Fruit fly (Drosophila melanogaster) whole organism, embryonic: Measurements from ENCODE around the gene Mocs2B.

Experiments
- CG11504 ChIP-seq: fragments of 200-800 bp; sonication (Bioruptor generic); optimal IDR thresholded peaks from 3 replicates; lab custom pipeline; 2019; ENCODE audit warnings: missing biosample characterization, mild to moderate bottlenecking, missing genetic modification characterization, moderate library complexity
- CG11695 ChIP-seq: fragments of 200-800 bp; sonication (Bioruptor generic); IDR thresholded peaks from 3 replicates; pipeline ENCODE4 v1.3.6; 2022; ENCODE audit warnings: missing biosample characterization, missing genetic modification characterization
- CG12659 ChIP-seq: fragments of 200-800 bp; sonication (Bioruptor generic); optimal IDR thresholded peaks from 3 replicates; lab custom pipeline; 2017; ENCODE audit warnings: mild to moderate bottlenecking, missing biosample characterization, missing genetic modification reagents, missing genetic modification characterization
- CG14441 ChIP-seq: fragments of 200-800 bp; sonication (Bioruptor generic); IDR thresholded peaks from 2 replicates; pipeline ENCODE4 v1.3.6; 2022; ENCODE audit warnings: missing biosample characterization, missing genetic modification characterization
- CG15073 ChIP-seq: fragments of 200-800 bp; sonication (Bioruptor generic); optimal IDR thresholded peaks from 2 replicates; lab custom pipeline; 2016; ENCODE audit warnings: missing biosample characterization, missing genetic modification characterization
- CG15479 ChIP-seq: fragments of 200-800 bp; sonication (Bioruptor generic); optimal IDR thresholded peaks from 3 replicates; lab custom pipeline; 2019; ENCODE audit warnings: missing biosample characterization, mild to moderate bottlenecking, missing genetic modification characterization, moderate library complexity
- CG1647 ChIP-seq: fragments of 200-800 bp; sonication (Bioruptor generic); optimal IDR thresholded peaks from 3 replicates; lab custom pipeline; 2016; ENCODE audit warnings: missing biosample characterization, missing genetic modification characterization
- CG16813 ChIP-seq: fragments of 200-800 bp; sonication (Bioruptor generic); IDR thresholded peaks from 3 replicates; pipeline ENCODE4 v1.3.6; 2022; ENCODE audit warnings: missing biosample characterization, missing genetic modification characterization; ENCODE audit not compliant: partially characterized antibody
- CG17361 ChIP-seq: fragments of 200-800 bp; sonication (Bioruptor generic); IDR thresholded peaks from 3 replicates; pipeline ENCODE4 v1.3.6; 2022; ENCODE audit warnings: missing biosample characterization, missing genetic modification characterization
- CG1792 ChIP-seq: fragments of 200-800 bp; sonication (Bioruptor generic); optimal IDR thresholded peaks from 2 replicates; lab custom pipeline; 2016; ENCODE audit warnings: missing biosample characterization, missing genetic modification characterization
- CG18011 ChIP-seq: fragments of 200-800 bp; sonication (Bioruptor generic); optimal IDR thresholded peaks from 2 replicates; lab custom pipeline; 2017; ENCODE audit warnings: missing biosample characterization, missing genetic modification characterization, mild to moderate bottlenecking, moderate library complexity, missing genotype
- CG1832 ChIP-seq: fragments of 200-800 bp; sonication (Bioruptor generic); optimal IDR thresholded peaks from 2 replicates; lab custom pipeline; 2017; ENCODE audit warnings: missing biosample characterization, mild to moderate bottlenecking, missing genetic modification characterization, inconsistent platforms
- CG31441 ChIP-seq: fragments of 200-800 bp; sonication (Bioruptor generic); IDR thresholded peaks from 2 replicates; pipeline ENCODE4 v1.3.6; 2022; ENCODE audit warnings: missing biosample characterization, missing genetic modification characterization
- CG3281 ChIP-seq: fragments of 200-800 bp; sonication (Bioruptor generic); optimal IDR thresholded peaks from 3 replicates; lab custom pipeline; 2017; ENCODE audit warnings: missing biosample characterization, mild to moderate bottlenecking, missing genetic modification characterization
- CG6791 ChIP-seq: fragments of 200-800 bp; sonication (Bioruptor generic); IDR thresholded peaks from 3 replicates; pipeline ENCODE4 v1.3.6; 2022; ENCODE audit warnings: missing biosample characterization, missing genetic modification characterization; ENCODE audit not compliant: partially characterized antibody
- CG7357 ChIP-seq: fragments of 200-800 bp; sonication (Bioruptor generic); IDR thresholded peaks from 3 replicates; pipeline ENCODE4 v1.3.6; 2022; ENCODE audit warnings: missing biosample characterization, missing genetic modification characterization
- CG7839 ChIP-seq: fragments of 200-800 bp; sonication (Bioruptor generic); optimal IDR thresholded peaks from 3 replicates; lab custom pipeline; 2018; ENCODE audit warnings: missing biosample characterization, mild to moderate bottlenecking, missing genetic modification characterization, moderate library complexity
- CG9727 ChIP-seq: fragments of 200-800 bp; sonication (Bioruptor generic); optimal IDR thresholded peaks from 3 replicates; lab custom pipeline; 2017; ENCODE audit warnings: missing biosample characterization, mild to moderate bottlenecking, missing genetic modification characterization
- CG9797 ChIP-seq: fragments of 200-800 bp; sonication (Bioruptor generic); optimal IDR thresholded peaks from 3 replicates; lab custom pipeline; 2018; ENCODE audit warnings: missing biosample characterization, mild to moderate bottlenecking, missing genetic modification characterization
- CHES-1-like ChIP-seq: fragments of 200-800 bp; sonication (Bioruptor generic); optimal IDR thresholded peaks from 2 replicates; lab custom pipeline; 2016; ENCODE audit warnings: missing biosample characterization, missing genetic modification characterization
- CoRest ChIP-seq: fragments of 200-800 bp; sonication (Bioruptor generic); optimal IDR thresholded peaks from 3 replicates; lab custom pipeline; 2018; ENCODE audit warnings: missing biosample characterization, mild to moderate bottlenecking, missing genetic modification characterization, moderate library complexity
- Elba2 ChIP-seq: fragments of 200-800 bp; sonication (Bioruptor generic); optimal IDR thresholded peaks from 3 replicates; lab custom pipeline; 2016; ENCODE audit warnings: missing biosample characterization, missing genetic modification characterization
- Gug ChIP-seq: fragments of 200-800 bp; sonication (Bioruptor generic); IDR thresholded peaks from 4 replicates; pipeline ENCODE4 v1.3.6; 2022; ENCODE audit warnings: missing biosample characterization, missing genetic modification characterization
- HLH54F ChIP-seq: fragments of 200-800 bp; sonication (Bioruptor generic); optimal IDR thresholded peaks from 3 replicates; lab custom pipeline; 2016; ENCODE audit warnings: missing biosample characterization, missing genetic modification characterization
- Hey ChIP-seq: fragments of 200-800 bp; sonication (Bioruptor generic); optimal IDR thresholded peaks from 3 replicates; lab custom pipeline; 2018; ENCODE audit warnings: missing biosample characterization, mild to moderate bottlenecking, missing genetic modification characterization
- Hmr ChIP-seq: fragments of 200-800 bp; sonication (Bioruptor generic); optimal IDR thresholded peaks from 3 replicates; lab custom pipeline; 2017; ENCODE audit warnings: mild to moderate bottlenecking, missing biosample characterization, missing genetic modification reagents, missing genetic modification characterization
- Lim3 ChIP-seq: fragments of 200-800 bp; sonication (Bioruptor generic); IDR thresholded peaks from 2 replicates; pipeline ENCODE4 v1.3.6; 2022; ENCODE audit warnings: missing biosample characterization, missing genetic modification characterization
- Max ChIP-seq: fragments of 200-800 bp; sonication (Bioruptor generic); optimal IDR thresholded peaks from 2 replicates; lab custom pipeline; 2016; ENCODE audit warnings: missing biosample characterization, mild to moderate bottlenecking, missing genetic modification characterization
- Mrtf ChIP-seq: fragments of 200-800 bp; sonication (Bioruptor generic); IDR thresholded peaks from 3 replicates; pipeline ENCODE4 v1.3.6; 2022; ENCODE audit warnings: missing biosample characterization, missing genetic modification characterization
- Sox100B ChIP-seq: fragments of 200-800 bp; sonication (Bioruptor generic); optimal IDR thresholded peaks from 3 replicates; lab custom pipeline; 2018; ENCODE audit warnings: missing biosample characterization, mild to moderate bottlenecking, missing genetic modification characterization
- abd-A ChIP-seq: fragments of 200-800 bp; sonication (Bioruptor generic); optimal IDR thresholded peaks from 3 replicates; lab custom pipeline; 2019; ENCODE audit warnings: missing biosample characterization, mild to moderate bottlenecking, missing genetic modification characterization, moderate library complexity
- caup ChIP-seq: fragments of 200-800 bp; sonication (Bioruptor generic); optimal IDR thresholded peaks from 3 replicates; lab custom pipeline; 2017; ENCODE audit warnings: missing biosample characterization, mild to moderate bottlenecking, missing genetic modification characterization, moderate library complexity; ENCODE audit not compliant: severe bottlenecking
- cwo ChIP-seq: fragments of 200-800 bp; sonication (Bioruptor generic); optimal IDR thresholded peaks from 3 replicates; lab custom pipeline; 2017; ENCODE audit warnings: missing biosample characterization, missing genetic modification characterization, mild to moderate bottlenecking, moderate library complexity, missing genetic modification reagents
- dimm ChIP-seq: fragments of 200-800 bp; sonication (Bioruptor generic); IDR thresholded peaks from 2 replicates; pipeline ENCODE4 v1.3.6; 2022; ENCODE audit warnings: missing biosample characterization, missing genetic modification characterization
- en ChIP-seq: fragments of 200-800 bp; sonication (Bioruptor generic); optimal IDR thresholded peaks from 2 replicates; lab custom pipeline; 2016; ENCODE audit warnings: missing biosample characterization, missing genetic modification characterization
- fd96Cb ChIP-seq: fragments of 200-800 bp; sonication (Bioruptor generic); optimal IDR thresholded peaks from 2 replicates; lab custom pipeline; 2018; ENCODE audit warnings: missing biosample characterization, mild to moderate bottlenecking, missing genetic modification characterization, moderate library complexity
- gro ChIP-seq: fragments of 200-800 bp; sonication (Bioruptor generic); optimal IDR thresholded peaks from 2 replicates; lab custom pipeline; 2016; ENCODE audit warnings: missing biosample characterization, missing genetic modification characterization
- jigr1 ChIP-seq: fragments of 200-800 bp; sonication (Bioruptor generic); IDR thresholded peaks from 3 replicates; pipeline ENCODE4 v1.3.6; 2022; ENCODE audit warnings: missing biosample characterization, missing genetic modification characterization
- lilli ChIP-seq: fragments of 200-800 bp; sonication (Bioruptor generic); optimal IDR thresholded peaks from 3 replicates; lab custom pipeline; 2016; ENCODE audit warnings: missing biosample characterization, missing genetic modification characterization
- lola ChIP-seq, 3 experiments: fragments of >200 bp in 2 of 3; fragments of 200-800 bp in 1 of 3; sonication (Bioruptor generic) in 1 of 3; optimal IDR thresholded peaks; 2 replicates each; lab custom pipeline; 2017 to 2019; ENCODE audit warnings: missing biosample characterization in 3 of 3, missing genetic modification characterization in 3 of 3, mild to moderate bottlenecking in 1 of 3, moderate library complexity in 1 of 3
- nerfin-2 ChIP-seq: fragments of 200-800 bp; sonication (Bioruptor generic); IDR thresholded peaks from 2 replicates; pipeline ENCODE4 v1.3.6; 2022; ENCODE audit warnings: missing biosample characterization, missing genetic modification characterization; ENCODE audit not compliant: partially characterized antibody
- oc ChIP-seq: fragments of 200-800 bp; sonication (Bioruptor generic); optimal IDR thresholded peaks from 2 replicates; lab custom pipeline; 2018; ENCODE audit warnings: missing biosample characterization, mild to moderate bottlenecking, missing genetic modification characterization, moderate library complexity
- onecut ChIP-seq: fragments of 200-800 bp; sonication (Bioruptor generic); IDR thresholded peaks from 2 replicates; pipeline ENCODE4 v1.3.6; 2022; ENCODE audit warnings: missing biosample characterization, missing genetic modification characterization
- otp ChIP-seq: fragments of 200-800 bp; sonication (Bioruptor generic); IDR thresholded peaks from 3 replicates; pipeline ENCODE4, ENCODE4 v1.3.6; 2022; ENCODE audit warnings: missing biosample characterization, missing genetic modification characterization
- pnt ChIP-seq: fragments of 200-800 bp; sonication (Bioruptor generic); optimal IDR thresholded peaks from 3 replicates; lab custom pipeline; 2016; ENCODE audit warnings: missing biosample characterization, missing genetic modification characterization
- pros ChIP-seq: fragments of 200-800 bp; sonication (Bioruptor generic); optimal IDR thresholded peaks from 3 replicates; lab custom pipeline; 2019; ENCODE audit warnings: missing biosample characterization, mild to moderate bottlenecking, missing genetic modification characterization, moderate library complexity
- rib ChIP-seq: fragments of 200-800 bp; sonication (Bioruptor generic); IDR thresholded peaks from 2 replicates; pipeline ENCODE4 v1.3.6; 2022; ENCODE audit warnings: missing biosample characterization, missing genetic modification characterization
- sens ChIP-seq: fragments of 200-800 bp; sonication (Bioruptor generic); peaks from one replicate; lab custom pipeline; 2016; ENCODE audit warnings: missing biosample characterization, missing genetic modification characterization
- z ChIP-seq: fragments of 200-800 bp; sonication (Bioruptor generic); IDR thresholded peaks from 3 replicates; pipeline ENCODE4 v1.3.6; 2022; ENCODE audit warnings: missing biosample characterization, missing genetic modification characterization

Gene Mocs2B

dm6 chr3R:25167407-25168191 is 40.4 kb upstream of the Mocs2B start (continued):
- no peak for TF ChIP-seq en (GFP tag; lab: Kevin White, UChicago)
- peak; percentile 36 for TF ChIP-seq CG11504 (tag; lab: Kevin White, UChicago)
- no peak for TF ChIP-seq CG15479
- TF ChIP-seq lilli (GFP tag; lab: Kevin White, UChicago) = no peak
- no peak for TF ChIP-seq CG11695 (GFP tag; lab: Robert Waterston, UW)
- TF ChIP-seq CG18011 (GFP tag; lab: Kevin White, UChicago) = no peak
- TF ChIP-seq Mrtf = no peak
- TF ChIP-seq CG9797 (GFP tag; lab: Kevin White, UChicago) = no peak
- TF ChIP-seq Lim3 (GFP tag; lab: Robert Waterston, UW) = no peak
- TF ChIP-seq sens = peak; percentile 82
- TF ChIP-seq Max = no peak
- no peak for TF ChIP-seq CG6791 (GFP tag; lab: Robert Waterston, UW)
- TF ChIP-seq CG1832 (GFP tag; lab: Kevin White, UChicago) = no peak
- TF ChIP-seq CHES-1-like = no peak
- TF ChIP-seq lola (GFP tag; optimal IDR thresholded peaks at IDR 0.05; lab: Kevin White, UChicago) = peak in 1 of 3 experiments; percentile 0
- TF ChIP-seq Hmr (GFP tag; lab: Kevin White, UChicago) = peak; percentile 29
- TF ChIP-seq Gug = no peak
- peak; percentile 4 for TF ChIP-seq CG3281 (GFP tag; lab: Kevin White, UChicago)
- TF ChIP-seq Elba2 (GFP tag; lab: Kevin White, UChicago) = no peak
- no peak for TF ChIP-seq gro (GFP tag; lab: Kevin White, UChicago)
- TF ChIP-seq Hey (tag; lab: Kevin White, UChicago) = peak; percentile 63
- TF ChIP-seq dimm = no peak
- TF ChIP-seq cwo (GFP tag; lab: Kevin White, UChicago) = no peak
- no peak for TF ChIP-seq nerfin-2 (GFP tag; lab: Robert Waterston, UW)
- no peak for TF ChIP-seq CG1792
- peak; percentile 16 for TF ChIP-seq CG12659 (GFP tag; lab: Kevin White, UChicago)
- no peak for TF ChIP-seq CG7357
- TF ChIP-seq CoRest = peak; percentile 29
- peak; percentile 68 for TF ChIP-seq abd-A
- no peak for TF ChIP-seq oc
- no peak for TF ChIP-seq z (GFP tag; lab: Robert Waterston, UW)
- TF ChIP-seq CG16813 (GFP tag; lab: Robert Waterston, UW) = no peak
- no peak for TF ChIP-seq HLH54F (GFP tag; lab: Kevin White, UChicago)
- peak; percentile 43 for TF ChIP-seq CG7839 (tag; lab: Kevin White, UChicago)
- peak; percentile 8 for TF ChIP-seq Sox100B (GFP tag; lab: Kevin White, UChicago)
- no peak for TF ChIP-seq CG14441
- TF ChIP-seq otp (GFP tag; lab: Robert Waterston, UW) = no peak
- no peak for TF ChIP-seq jigr1
- TF ChIP-seq CG9727 = no peak
- TF ChIP-seq onecut = peak; percentile 32; the same call in 1 of the 2 replicates
- TF ChIP-seq CG31441 (GFP tag; lab: Robert Waterston, UW) = peak; percentile 22; the same call in 1 of the 2 replicates
- TF ChIP-seq rib (GFP tag; lab: Robert Waterston, UW) = no peak
- no peak for TF ChIP-seq CG1647 (GFP tag; lab: Kevin White, UChicago)
- peak; percentile 54 for TF ChIP-seq pros (GFP tag; lab: Kevin White, UChicago)
- 0 out of 3 replicates have a peak, but pooled peaks have one; percentile 33 for TF ChIP-seq CG17361 (GFP tag; lab: Robert Waterston, UW)
- no peak for TF ChIP-seq CG15073 (GFP tag; lab: Kevin White, UChicago)
- TF ChIP-seq caup = peak; percentile 5
- TF ChIP-seq fd96Cb (tag; lab: Kevin White, UChicago) = no peak
- no peak for TF ChIP-seq pnt (GFP tag; lab: Kevin White, UChicago)
